Fruit fly (Drosophila melanogaster) whole organism, wandering third instar larva: ENCODE results near the gene CG13461.
A peak's percentile ranks its signal among the peaks of the same experiment; 100 is the strongest.

Source experiments
- CG32264 ChIP-seq: fragments of 200-800 bp; sonication (Bioruptor generic); optimal IDR thresholded peaks from 2 replicates; lab custom pipeline; 2016; ENCODE audit warnings: missing biosample characterization, missing genetic modification characterization
- CG9705 ChIP-seq: fragments of 200-800 bp; sonication (Bioruptor generic); optimal IDR thresholded peaks from 2 replicates; lab custom pipeline; 2018; ENCODE audit warnings: missing biosample characterization, mild to moderate bottlenecking, missing genetic modification characterization
- CrebA ChIP-seq: fragments of 200-800 bp; sonication (Bioruptor generic); optimal IDR thresholded peaks from 2 replicates; lab custom pipeline; 2016; ENCODE audit warnings: missing biosample characterization, mild to moderate bottlenecking, missing genetic modification characterization, borderline replicate concordance
- Dfd ChIP-seq: fragments of >200 bp; optimal IDR thresholded peaks from 2 replicates; lab custom pipeline; 2017; ENCODE audit warnings: missing biosample characterization, missing genetic modification characterization
- GATAd ChIP-seq: sonication (Bioruptor generic); optimal IDR thresholded peaks from 2 replicates; lab custom pipeline; 2016; ENCODE audit warnings: missing biosample characterization, missing genetic modification characterization
- HLH106 ChIP-seq: fragments of 200-800 bp; optimal IDR thresholded peaks from 3 replicates; lab custom pipeline; 2019; ENCODE audit warnings: missing biosample characterization, mild to moderate bottlenecking, missing genetic modification characterization, moderate library complexity
- Hnf4 ChIP-seq: fragments of 200-800 bp; sonication (Bioruptor generic); optimal IDR thresholded peaks from 2 replicates; lab custom pipeline; 2016; ENCODE audit warnings: missing biosample characterization, mild to moderate bottlenecking, missing genetic modification characterization
- Hr78 ChIP-seq: fragments of >200 bp; optimal IDR thresholded peaks from 2 replicates; lab custom pipeline; 2017; ENCODE audit warnings: missing biosample characterization, missing genetic modification characterization
- Hr83 ChIP-seq: fragments of 200-300 bp; sonication (Bioruptor generic); optimal IDR thresholded peaks from 2 replicates; lab custom pipeline; 2016; ENCODE audit warnings: missing biosample characterization, mild to moderate bottlenecking, missing genetic modification characterization, moderate library complexity; ENCODE audit not compliant: poor library complexity, severe bottlenecking
- Jra ChIP-seq: sonication (Bioruptor generic); optimal IDR thresholded peaks from 2 replicates; lab custom pipeline; 2016; ENCODE audit warnings: missing biosample characterization, missing genetic modification characterization
- Mio ChIP-seq: sonication (Bioruptor generic); optimal IDR thresholded peaks from 2 replicates; lab custom pipeline; 2016; ENCODE audit warnings: missing biosample characterization, missing genetic modification characterization
- Myc ChIP-seq: fragments of >200 bp; optimal IDR thresholded peaks from 2 replicates; lab custom pipeline; 2017
- N ChIP-seq: fragments of >200 bp; optimal IDR thresholded peaks from 2 replicates; lab custom pipeline; 2018; ENCODE audit warnings: missing biosample characterization, missing external identifiers, missing genetic modification characterization
- OdsH ChIP-seq: fragments of 200-800 bp; sonication (Bioruptor generic); optimal IDR thresholded peaks from 2 replicates; lab custom pipeline; 2016; ENCODE audit warnings: missing biosample characterization, mild to moderate bottlenecking, missing genetic modification characterization
- Rel ChIP-seq, 2 experiments: fragments of 200-800 bp; sonication (Bioruptor generic) in 1 of 2; optimal IDR thresholded peaks; 2 replicates in 1 of 2; 3 replicates in 1 of 2; lab custom pipeline; 2016 to 2019; ENCODE audit warnings: mild to moderate bottlenecking in 2 of 2, missing biosample characterization in 2 of 2, missing genetic modification characterization in 2 of 2, moderate library complexity in 1 of 2
- Sp1 ChIP-seq: fragments of 200-800 bp; sonication (Bioruptor generic); optimal IDR thresholded peaks from 3 replicates; lab custom pipeline; 2019; ENCODE audit warnings: missing biosample characterization, mild to moderate bottlenecking, missing genetic modification characterization, moderate library complexity
- Vsx2 ChIP-seq: fragments of 200-300, 225-300 bp; sonication (Bioruptor generic); optimal IDR thresholded peaks from 2 replicates; lab custom pipeline; 2018; ENCODE audit warnings: missing biosample characterization, missing genetic modification characterization; ENCODE audit not compliant: partially characterized antibody
- br ChIP-seq: fragments of 200-800 bp; sonication (Bioruptor generic); optimal IDR thresholded peaks from 2 replicates; lab custom pipeline; 2016; ENCODE audit warnings: missing biosample characterization, missing genetic modification characterization
- brk ChIP-seq: fragments of 200-800 bp; sonication (Bioruptor generic); optimal IDR thresholded peaks from 2 replicates; lab custom pipeline; 2016; ENCODE audit warnings: missing biosample characterization, mild to moderate bottlenecking, missing genetic modification characterization
- dl ChIP-seq, 2 experiments: fragments of 175-275, 200-275 bp in 1 of 2; fragments of 200-275 bp in 1 of 2; sonication (Bioruptor generic); optimal IDR thresholded peaks; lab custom pipeline; 2018; ENCODE audit warnings: mild to moderate bottlenecking in 2 of 2, missing biosample characterization in 2 of 2, missing genetic modification characterization in 2 of 2, moderate library complexity in 2 of 2; ENCODE audit not compliant: partially characterized antibody in 2 of 2, insufficient read depth in 1 of 2
- dmrt93B ChIP-seq: fragments of 200-800 bp; sonication (Bioruptor generic); optimal IDR thresholded peaks from 2 replicates; lab custom pipeline; 2018; ENCODE audit warnings: missing biosample characterization, mild to moderate bottlenecking, missing genetic modification characterization
- dsf ChIP-seq: sonication (Bioruptor generic); optimal IDR thresholded peaks from 2 replicates; lab custom pipeline; 2016; ENCODE audit warnings: missing biosample characterization, missing genetic modification characterization, borderline replicate concordance
- ey ChIP-seq: fragments of 200-800 bp; sonication (Bioruptor generic); optimal IDR thresholded peaks from 2 replicates; lab custom pipeline; 2016; ENCODE audit warnings: missing biosample characterization, missing genetic modification characterization
- foxo ChIP-seq, 2 experiments: fragments of 200-800 bp; sonication (Bioruptor generic); optimal IDR thresholded peaks; 2 replicates in 1 of 2; 3 replicates in 1 of 2; lab custom pipeline; 2016 to 2017; ENCODE audit warnings: missing biosample characterization in 2 of 2, missing genetic modification characterization in 2 of 2
- fru ChIP-seq: fragments of 200-800 bp; sonication (Bioruptor generic); optimal IDR thresholded peaks from 3 replicates; lab custom pipeline; 2016; ENCODE audit warnings: missing biosample characterization, mild to moderate bottlenecking, missing genetic modification characterization
- h ChIP-seq: fragments of 200-800 bp; sonication (Bioruptor generic); optimal IDR thresholded peaks from 3 replicates; lab custom pipeline; 2016; ENCODE audit warnings: missing biosample characterization, mild to moderate bottlenecking, missing genetic modification characterization
- jim ChIP-seq: fragments of 175-275, 200-325 bp; sonication (Bioruptor generic); optimal IDR thresholded peaks from 2 replicates; lab custom pipeline; 2016; ENCODE audit warnings: missing biosample characterization, mild to moderate bottlenecking, missing genetic modification characterization
- psq ChIP-seq: fragments of 200-800 bp; sonication (Bioruptor generic); optimal IDR thresholded peaks from 3 replicates; lab custom pipeline; 2017; ENCODE audit warnings: missing biosample characterization, mild to moderate bottlenecking, missing genetic modification characterization, moderate library complexity
- rgr ChIP-seq: fragments of 200-800 bp; sonication (Bioruptor generic); optimal IDR thresholded peaks from 3 replicates; lab custom pipeline; 2016; ENCODE audit warnings: missing biosample characterization, mild to moderate bottlenecking, missing genetic modification characterization
- sage ChIP-seq: fragments of 200-800 bp; sonication (Bioruptor generic); optimal IDR thresholded peaks from 2 replicates; lab custom pipeline; 2016; ENCODE audit warnings: missing biosample characterization, mild to moderate bottlenecking, missing genetic modification characterization
- sv ChIP-seq: fragments of 200-800 bp; sonication (Bioruptor generic); optimal IDR thresholded peaks from 3 replicates; lab custom pipeline; 2016; ENCODE audit warnings: missing biosample characterization, missing genetic modification characterization
- tai ChIP-seq: sonication (Bioruptor generic); optimal IDR thresholded peaks from 2 replicates; lab custom pipeline; 2016; ENCODE audit warnings: missing biosample characterization, missing genetic modification characterization
- usp ChIP-seq: fragments of >200 bp; optimal IDR thresholded peaks from 2 replicates; lab custom pipeline; 2017; ENCODE audit warnings: missing biosample characterization, missing genetic modification characterization
- woc ChIP-seq: sonication (Bioruptor generic); optimal IDR thresholded peaks from 2 replicates; lab custom pipeline; 2016; ENCODE audit warnings: missing biosample characterization, mild to moderate bottlenecking, missing genetic modification characterization

The CG13461 gene

DNA sequence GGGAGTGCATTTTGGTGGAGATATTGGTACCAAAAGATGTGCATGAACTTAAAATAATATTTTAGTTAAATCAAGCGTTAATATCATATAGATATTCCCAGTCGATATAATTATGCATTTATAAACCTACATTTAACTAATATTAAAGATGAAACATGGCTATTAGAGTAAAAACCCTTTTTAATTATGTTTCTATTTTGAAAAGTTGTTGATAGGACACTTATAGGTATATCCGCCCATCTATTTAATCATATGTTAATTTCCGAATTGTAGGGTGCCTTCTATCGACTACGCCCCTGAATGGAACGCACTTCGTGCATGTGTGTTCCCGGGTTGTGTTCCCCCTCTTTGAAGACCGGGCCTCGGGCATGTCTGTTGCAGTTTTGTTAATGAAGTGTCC, 46.5 kb downstream of the CG13461 start:
- TF ChIP-seq Myc (lab: Kevin White, UChicago) (no peak), CG32264 (no peak), br (GFP tag; lab: Kevin White, UChicago) (no peak), usp (GFP tag; lab: Kevin White, UChicago) (no peak), psq (GFP tag; lab: Kevin White, UChicago) (no peak), GATAd (no peak), Vsx2 (GFP tag; lab: Kevin White, UChicago) (no peak), Hr78 (no peak), N (GFP tag; lab: Kevin White, UChicago) (no peak), CG9705 (no peak), sv (GFP tag; lab: Kevin White, UChicago) (no peak), HLH106 (tag; lab: Kevin White, UChicago) (no peak), CrebA (GFP tag; lab: Kevin White, UChicago) (no peak), Jra (GFP tag; lab: Kevin White, UChicago) (no peak), Hnf4 (GFP tag; lab: Kevin White, UChicago) (no peak), foxo (GFP tag; optimal IDR thresholded peaks at IDR 0.05; lab: Kevin White, UChicago) (peak in 1 of 2 experiments; percentile 4), Sp1 (GFP tag; lab: Kevin White, UChicago) (peak; percentile 2), brk (GFP tag; lab: Kevin White, UChicago) (no peak), rgr (no peak), woc (GFP tag; lab: Kevin White, UChicago) (no peak), h (GFP tag; lab: Kevin White, UChicago) (peak; percentile 16)

DNA sequence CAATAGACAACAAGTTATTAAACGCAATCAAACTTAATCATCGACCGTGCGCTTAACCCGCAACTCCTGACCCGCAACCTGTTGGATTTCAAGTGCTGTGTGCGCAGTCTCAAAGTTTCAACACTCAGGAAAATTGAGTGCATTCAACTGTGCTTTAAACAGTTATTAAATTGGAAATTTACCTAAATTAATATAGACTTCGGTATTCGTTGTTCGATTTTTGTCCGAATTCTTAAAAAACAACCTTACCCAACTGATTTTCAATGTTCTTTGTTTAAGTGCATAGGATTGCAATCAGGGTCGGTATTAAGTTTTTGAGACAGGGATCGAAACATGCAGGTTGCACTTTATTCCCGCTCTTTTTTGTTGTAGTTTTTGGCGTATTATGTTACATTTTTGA, 47.2 kb downstream of the CG13461 start:
- TF ChIP-seq psq (GFP tag; lab: Kevin White, UChicago) (peak; percentile 18), ey (peak; percentile 55), br (GFP tag; lab: Kevin White, UChicago) (peak; percentile 39), Rel (GFP tag; optimal IDR thresholded peaks at IDR 0.05; lab: Kevin White, UChicago) (no peak), Rel (tag; optimal IDR thresholded peaks at IDR 0.05; lab: Kevin White, UChicago) (no peak), dmrt93B (no peak), woc (GFP tag; lab: Kevin White, UChicago) (no peak), tai (GFP tag; lab: Kevin White, UChicago) (no peak), fru (GFP tag; lab: Kevin White, UChicago) (peak; percentile 51), jim (no peak), Hnf4 (GFP tag; lab: Kevin White, UChicago) (peak; percentile 42), h (GFP tag; lab: Kevin White, UChicago) (peak; percentile 70), OdsH (GFP tag; lab: Kevin White, UChicago) (peak; percentile 59), usp (GFP tag; lab: Kevin White, UChicago) (no peak), CG32264 (no peak), Hr83 (GFP tag; lab: Kevin White, UChicago) (no peak), Mio (GFP tag; lab: Kevin White, UChicago) (no peak), HLH106 (tag; lab: Kevin White, UChicago) (peak; percentile 34), Dfd (GFP tag; lab: Kevin White, UChicago) (no peak), sv (GFP tag; lab: Kevin White, UChicago) (no peak), dl (GFP tag; optimal IDR thresholded peaks at IDR 0.05; lab: Kevin White, UChicago; ENCODE audit: insufficient read depth in 1 of 2, partially characterized antibody in 2 of 2) (no peak), CrebA (GFP tag; lab: Kevin White, UChicago) (no peak), Hr78 (no peak), rgr (peak; percentile 51), Vsx2 (GFP tag; lab: Kevin White, UChicago) (no peak), sage (GFP tag; lab: Kevin White, UChicago) (no peak), foxo (GFP tag; optimal IDR thresholded peaks at IDR 0.05; lab: Kevin White, UChicago) (peak in 1 of 2 experiments; percentile 50), brk (GFP tag; lab: Kevin White, UChicago) (peak; percentile 9), Jra (GFP tag; lab: Kevin White, UChicago) (no peak), Myc (lab: Kevin White, UChicago) (no peak), CG9705 (no peak), dsf (GFP tag; lab: Kevin White, UChicago) (no peak), Sp1 (GFP tag; lab: Kevin White, UChicago) (no peak), GATAd (no peak)
